Fruit fly (Drosophila melanogaster): Measurements from ENCODE around the gene CG2444.

DNA sequence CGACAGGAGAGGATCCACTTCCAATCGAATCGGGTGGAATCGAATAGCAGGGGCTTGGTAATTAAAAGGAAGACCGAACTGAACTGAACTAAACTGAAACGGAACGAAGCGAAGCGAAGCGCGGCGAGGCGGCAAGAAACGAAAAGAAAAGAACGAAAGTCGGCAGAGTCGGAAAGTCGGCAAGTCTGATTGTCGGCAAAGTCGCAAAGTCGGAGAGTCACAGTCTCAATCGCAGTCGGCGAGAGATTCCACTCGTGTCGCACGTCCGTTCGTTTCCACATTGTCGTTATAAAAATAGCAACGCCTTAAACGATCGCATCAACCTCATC is 9.3 kb downstream of the CG2444 start:
- no peak for TF ChIP-seq psq (optimal IDR thresholded peaks at IDR 0.05)
- TF ChIP-seq insv (optimal IDR thresholded peaks at IDR 0.05) = no peak
- no peak for TF ChIP-seq Myc (optimal IDR thresholded peaks at IDR 0.05)

Data from Kc167 (cell line).